Worm (Caenorhabditis elegans) whole organism, young adult: ENCODE data around the gene eef-1B.2.

Source experiments
- B0336.3 ChIP-seq: fragments of 200-800 bp; sonication (Bioruptor generic); IDR thresholded peaks from 2 replicates; pipeline ENCODE4 v1.3.6; 2022; ENCODE audit warnings: missing genetic modification characterization, missing compliant biosample characterization
- C17E4.6 ChIP-seq: fragments of 200-800 bp; sonication (Bioruptor generic); IDR thresholded peaks from 2 replicates; pipeline ENCODE4 v1.3.6; 2022; ENCODE audit warnings: missing genetic modification reagents, missing genetic modification characterization, missing compliant biosample characterization
- D2030.7 ChIP-seq: fragments of 200-800 bp; sonication (Bioruptor generic); IDR thresholded peaks from 2 replicates; pipeline ENCODE4 v1.3.6; 2022; ENCODE audit warnings: missing genetic modification reagents, missing genetic modification characterization, missing compliant biosample characterization
- F10E7.11 ChIP-seq: sonication (generic microtip); optimal IDR thresholded peaks from 2 replicates; lab custom pipeline; 2017; ENCODE audit warnings: mild to moderate bottlenecking, missing genetic modification characterization, moderate library complexity, missing compliant biosample characterization
- F23B12.7 ChIP-seq: sonication (generic microtip); optimal IDR thresholded peaks from 2 replicates; lab custom pipeline; 2017; ENCODE audit warnings: missing genetic modification characterization, mild to moderate bottlenecking, missing compliant biosample characterization, antibody characterized with exemption, moderate library complexity; ENCODE audit not compliant: insufficient read depth
- F33H1.4 ChIP-seq: fragments of 200-800 bp; sonication (Bioruptor generic); IDR thresholded peaks from 2 replicates; pipeline ENCODE4 v1.3.6; 2022; ENCODE audit warnings: missing genetic modification reagents, missing genetic modification characterization, missing compliant biosample characterization
- F57C9.4 ChIP-seq: sonication (generic microtip); optimal IDR thresholded peaks from 2 replicates; lab custom pipeline; 2017; ENCODE audit warnings: mild to moderate bottlenecking, missing genetic modification characterization, missing compliant biosample characterization
- T26A5.8 ChIP-seq: sonication (generic microtip); optimal IDR thresholded peaks from 2 replicates; lab custom pipeline; 2016; ENCODE audit warnings: missing genetic modification characterization, missing compliant biosample characterization
- attf-3 ChIP-seq: fragments of 200-800 bp; sonication (Bioruptor generic); conservative IDR thresholded peaks from 2 replicates; pipeline ENCODE4 v1.3.6; 2022; ENCODE audit warnings: missing genetic modification reagents, missing genetic modification characterization, missing compliant biosample characterization
- attf-5 ChIP-seq: fragments of 200-800 bp; sonication (Bioruptor generic); optimal IDR thresholded peaks from 2 replicates; lab custom pipeline; 2018; ENCODE audit warnings: mild to moderate bottlenecking, missing genetic modification characterization, missing compliant biosample characterization
- attf-6 ChIP-seq: fragments of 200-800 bp; sonication (Bioruptor generic); IDR thresholded peaks from 2 replicates; pipeline ENCODE4 v1.3.6; 2022; ENCODE audit warnings: missing genetic modification reagents, missing genetic modification characterization, missing compliant biosample characterization
- cebp-1 ChIP-seq, 2 experiments: fragments of 200-800 bp in 1 of 2; sonication (Bioruptor generic) in 1 of 2; sonication (generic microtip) in 1 of 2; IDR thresholded peaks in 1 of 2; optimal IDR thresholded peaks in 1 of 2; 2 replicates each; pipeline versions ENCODE4 v1.3.6 to Lab custom; 2017 to 2022; ENCODE audit warnings: missing compliant biosample characterization in 2 of 2, missing genetic modification characterization in 2 of 2, mild to moderate bottlenecking in 1 of 2, missing genetic modification reagents in 1 of 2, moderate library complexity in 1 of 2
- ceh-27 ChIP-seq: fragments of 200-800 bp; sonication (Bioruptor generic); optimal IDR thresholded peaks from 2 replicates; lab custom pipeline; 2018; ENCODE audit warnings: mild to moderate bottlenecking, missing genetic modification characterization, moderate library complexity, missing compliant biosample characterization
- ceh-91 ChIP-seq: fragments of 200-800 bp; sonication (Bioruptor generic); IDR thresholded peaks from 2 replicates; pipeline ENCODE4 v1.3.6; 2022; ENCODE audit warnings: missing genetic modification reagents, missing genetic modification characterization, missing compliant biosample characterization
- dpl-1 ChIP-seq: fragments of 150-350 bp; optimal IDR thresholded peaks from 2 replicates; lab custom pipeline; 2014; ENCODE audit warnings: missing biosample characterization, missing genetic modification reagents, missing genetic modification characterization
- efl-1 ChIP-seq: fragments of 150-350 bp; optimal IDR thresholded peaks from 2 replicates; lab custom pipeline; 2014; ENCODE audit warnings: missing biosample characterization, missing genetic modification reagents, missing genetic modification characterization
- gei-17 ChIP-seq: fragments of 200-800 bp; sonication (Bioruptor generic); optimal IDR thresholded peaks from 2 replicates; lab custom pipeline; 2018; ENCODE audit warnings: mild to moderate bottlenecking, missing genetic modification characterization, missing compliant biosample characterization
- hmg-1.2 ChIP-seq: fragments of 200-800 bp; sonication (Bioruptor generic); IDR thresholded peaks from 2 replicates; pipeline ENCODE4 v1.3.6; 2022; ENCODE audit warnings: missing genetic modification reagents, missing genetic modification characterization, missing compliant biosample characterization
- hsf-1 ChIP-seq: fragments of 200-800 bp; sonication (Bioruptor generic); IDR thresholded peaks from 2 replicates; pipeline ENCODE4 v1.3.6; 2022; ENCODE audit warnings: missing genetic modification reagents, missing genetic modification characterization, missing compliant biosample characterization
- let-607 ChIP-seq, 2 experiments: fragments of 200-800 bp in 1 of 2; sonication (Bioruptor generic) in 1 of 2; sonication (generic microtip) in 1 of 2; optimal IDR thresholded peaks; 2 replicates each; lab custom pipeline; 2016 to 2018; ENCODE audit warnings: mild to moderate bottlenecking in 2 of 2, missing compliant biosample characterization in 2 of 2, missing genetic modification characterization in 2 of 2, moderate library complexity in 2 of 2, missing genotype in 1 of 2
- lin-35 ChIP-seq, 3 experiments: fragments of 150-350 bp in 2 of 3; sonication (generic microtip) in 1 of 3; optimal IDR thresholded peaks; 2 replicates each; lab custom pipeline; 2014 to 2018; ENCODE audit warnings: missing biosample characterization in 3 of 3, missing genetic modification characterization in 3 of 3, missing genetic modification reagents in 3 of 3
- lin-40 ChIP-seq: sonication (generic microtip); optimal IDR thresholded peaks from 2 replicates; lab custom pipeline; 2016; ENCODE audit warnings: missing genetic modification characterization, mild to moderate bottlenecking, missing compliant biosample characterization, missing genotype, missing genetic modification reagents
- lin-54 ChIP-seq: fragments of 200-800 bp; sonication (Bioruptor generic); optimal IDR thresholded peaks from 2 replicates; lab custom pipeline; 2018; ENCODE audit warnings: mild to moderate bottlenecking, missing genetic modification characterization, missing compliant biosample characterization
- lir-1 ChIP-seq: fragments of 200-800 bp; sonication (Bioruptor generic); conservative IDR thresholded peaks from 2 replicates; pipeline ENCODE4 v1.3.6; 2022; ENCODE audit warnings: missing genetic modification reagents, missing genetic modification characterization, missing compliant biosample characterization
- lsl-1 ChIP-seq: fragments of 200-800 bp; sonication (Bioruptor generic); optimal IDR thresholded peaks from 2 replicates; lab custom pipeline; 2018; ENCODE audit warnings: mild to moderate bottlenecking, missing genetic modification characterization, moderate library complexity, missing compliant biosample characterization
- lsy-27 ChIP-seq: sonication (generic microtip); optimal IDR thresholded peaks from 2 replicates; lab custom pipeline; 2017; ENCODE audit warnings: missing genetic modification characterization, mild to moderate bottlenecking, missing compliant biosample characterization, antibody characterized with exemption, missing genotype, borderline replicate concordance; ENCODE audit not compliant: insufficient read depth
- madf-6 ChIP-seq: fragments of 200-800 bp; sonication (Bioruptor generic); IDR thresholded peaks from 2 replicates; pipeline ENCODE4 v1.3.6; 2022; ENCODE audit warnings: missing genetic modification reagents, missing genetic modification characterization, missing compliant biosample characterization
- mcd-1 ChIP-seq: fragments of 200-800 bp; sonication (Bioruptor generic); IDR thresholded peaks from 2 replicates; pipeline ENCODE4 v1.3.6; 2022; ENCODE audit warnings: missing genetic modification reagents, missing genetic modification characterization, missing compliant biosample characterization
- mel-28 ChIP-seq: sonication (generic microtip); optimal IDR thresholded peaks from 2 replicates; lab custom pipeline; 2016; ENCODE audit warnings: borderline replicate concordance, mild to moderate bottlenecking, missing genetic modification characterization, missing compliant biosample characterization
- mes-4 ChIP-seq: sonication (generic microtip); optimal IDR thresholded peaks from 2 replicates; lab custom pipeline; 2016; ENCODE audit warnings: missing genotype, missing genetic modification characterization, missing compliant biosample characterization
- nfyb-1 ChIP-seq: fragments of 200-800 bp; sonication (Bioruptor generic); IDR thresholded peaks from 2 replicates; pipeline ENCODE4 v1.3.6; 2022; ENCODE audit warnings: missing genetic modification reagents, missing genetic modification characterization, missing compliant biosample characterization
- nhr-80 ChIP-seq: sonication (generic microtip); optimal IDR thresholded peaks from 2 replicates; lab custom pipeline; 2016; ENCODE audit warnings: missing genetic modification characterization, missing compliant biosample characterization
- pbrm-1 ChIP-seq: fragments of 200-800 bp; sonication (Bioruptor generic); IDR thresholded peaks from 2 replicates; pipeline ENCODE4 v1.3.6; 2022; ENCODE audit warnings: missing genetic modification reagents, missing genetic modification characterization, missing compliant biosample characterization
- rec-8 ChIP-seq, 2 experiments: sonication (generic microtip); optimal IDR thresholded peaks; 2 replicates each; lab custom pipeline; 2016; ENCODE audit warnings: mild to moderate bottlenecking in 2 of 2, missing genetic modification characterization in 2 of 2, missing genetic modification reagents in 2 of 2, missing genotype in 2 of 2, missing biosample characterization in 1 of 2, missing compliant biosample characterization in 1 of 2, moderate library complexity in 1 of 2
- repo-1 ChIP-seq: sonication (generic microtip); optimal IDR thresholded peaks from 2 replicates; lab custom pipeline; 2017; ENCODE audit warnings: mild to moderate bottlenecking, missing genetic modification characterization, missing compliant biosample characterization
- snpc-1.1 ChIP-seq: sonication (generic microtip); optimal IDR thresholded peaks from 2 replicates; lab custom pipeline; 2017; ENCODE audit warnings: missing genetic modification characterization, mild to moderate bottlenecking, missing compliant biosample characterization, antibody characterized with exemption, moderate library complexity, missing genotype, missing genetic modification reagents; ENCODE audit not compliant: insufficient read depth
- snpc-1.3 ChIP-seq: sonication (generic microtip); optimal IDR thresholded peaks from 2 replicates; lab custom pipeline; 2017; ENCODE audit warnings: missing genetic modification characterization, mild to moderate bottlenecking, missing compliant biosample characterization, antibody characterized with exemption, moderate library complexity, missing genotype, missing genetic modification reagents; ENCODE audit not compliant: insufficient read depth
- snpc-4 ChIP-seq, 5 experiments: fragments of 150-350 bp in 1 of 5; sonication (generic microtip) in 4 of 5; optimal IDR thresholded peaks; 2 replicates each; lab custom pipeline; 2014 to 2018; ENCODE audit warnings: missing genetic modification characterization in 5 of 5, missing biosample characterization in 3 of 5, antibody characterized with exemption in 2 of 5, mild to moderate bottlenecking in 2 of 5, missing compliant biosample characterization in 2 of 5, missing genotype in 2 of 5, moderate library complexity in 2 of 5, missing genetic modification reagents in 1 of 5
- sptf-2 ChIP-seq: fragments of 200-800 bp; sonication (Bioruptor generic); optimal IDR thresholded peaks from 2 replicates; lab custom pipeline; 2018; ENCODE audit warnings: mild to moderate bottlenecking, missing genetic modification characterization, missing compliant biosample characterization
- tbp1 ChIP-seq: fragments of 200-800 bp; sonication (Bioruptor generic); optimal IDR thresholded peaks from 2 replicates; lab custom pipeline; 2018; ENCODE audit warnings: mild to moderate bottlenecking, missing genetic modification characterization, missing compliant biosample characterization
- ztf-18 ChIP-seq: sonication (generic microtip); optimal IDR thresholded peaks from 2 replicates; lab custom pipeline; 2016; ENCODE audit warnings: missing genotype, mild to moderate bottlenecking, missing genetic modification characterization, missing compliant biosample characterization
- ztf-25 ChIP-seq: fragments of 200-800 bp; sonication (Bioruptor generic); IDR thresholded peaks from 2 replicates; pipeline ENCODE4 v1.3.6; 2022; ENCODE audit warnings: missing genetic modification reagents, missing genetic modification characterization, missing compliant biosample characterization

eef-1B.2 gene

ce11 chrIV:15036974-15037373 is at the start of gene eef-1B.2:
TSS of gene eef-1B.2 (plus strand) at chrIV:15037331.
- TF ChIP-seq F33H1.4 (GFP tag; lab: Robert Waterston, UW) (peak; percentile 82), mel-28 (tag; lab: Kevin White, UChicago) (no peak), C17E4.6 (GFP tag; lab: Robert Waterston, UW) (no peak), F23B12.7 (tag; lab: Kevin White, UChicago) (peak; percentile 62), B0336.3 (GFP tag; lab: Robert Waterston, UW) (0 out of 2 replicates have a peak, but pooled peaks have one; percentile 35), let-607 (tag; optimal IDR thresholded peaks at IDR 0.05; lab: Kevin White, UChicago) (peak; percentile 9 to 77), mes-4 (no peak), T26A5.8 (tag; lab: Kevin White, UChicago) (no peak), pbrm-1 (GFP tag; lab: Robert Waterston, UW) (0 out of 2 replicates have a peak, but pooled peaks have one; percentile 24), hmg-1.2 (0 out of 2 replicates have a peak, but pooled peaks have one; percentile 16), gei-17 (GFP tag; lab: Kevin White, UChicago) (no peak), lir-1 (no peak), sptf-2 (GFP tag; lab: Kevin White, UChicago) (no peak), hsf-1 (no peak), ceh-91 (no peak), D2030.7 (GFP tag; lab: Robert Waterston, UW) (0 out of 2 replicates have a peak, but pooled peaks have one; percentile 36), madf-6 (GFP tag; lab: Robert Waterston, UW) (peak; percentile 56; the same call in 1 of the 2 replicates), dpl-1 (GFP tag; lab: Kevin White, UChicago) (peak; percentile 74), nhr-80 (peak; percentile 9), tbp1 (GFP tag; lab: Kevin White, UChicago) (peak; percentile 37), efl-1 (GFP tag; lab: Kevin White, UChicago) (peak; percentile 80), snpc-1.3 (tag; lab: Kevin White, UChicago) (no peak), lin-35 (GFP tag; optimal IDR thresholded peaks at IDR 0.05; lab: Kevin White, UChicago) (peak in 1 of 3 experiments; percentile 86), ztf-18 (tag; lab: Kevin White, UChicago) (peak; percentile 86), attf-6 (GFP tag; lab: Robert Waterston, UW) (peak; percentile 64; the same call in 1 of the 2 replicates), nfyb-1 (GFP tag; lab: Robert Waterston, UW) (no peak), ztf-25 (no peak), attf-3 (GFP tag; lab: Robert Waterston, UW) (0 out of 2 replicates have a peak, but pooled peaks have one; percentile 18), repo-1 (no peak), F57C9.4 (tag; lab: Kevin White, UChicago) (no peak), lin-54 (GFP tag; lab: Kevin White, UChicago) (peak; percentile 91), mcd-1 (peak; percentile 43; the same call in 1 of the 2 replicates), ceh-27 (peak; percentile 5), rec-8 (tag; optimal IDR thresholded peaks at IDR 0.05; lab: Kevin White, UChicago) (no peak), cebp-1 (GFP tag; IDR thresholded peaks at IDR 0.05; lab: Robert Waterston, UW) (no peak), cebp-1 (tag; optimal IDR thresholded peaks at IDR 0.05; lab: Kevin White, UChicago) (peak; percentile 50), F10E7.11 (tag; lab: Kevin White, UChicago) (no peak), lsy-27 (tag; lab: Kevin White, UChicago) (no peak), snpc-1.1 (peak; percentile 12), snpc-4 (GFP tag; optimal IDR thresholded peaks at IDR 0.05; lab: Kevin White, UChicago) (peak; percentile 68), snpc-4 (tag; optimal IDR thresholded peaks at IDR 0.05; lab: Kevin White, UChicago) (peak in 3 of 4 experiments; percentile 80 to 88 (median 87)), lsl-1 (peak; percentile 9), attf-5 (GFP tag; lab: Kevin White, UChicago) (peak; percentile 51), lin-40 (tag; lab: Kevin White, UChicago) (peak; percentile 12)
- TF ChIP-seq, all 124 proteins: peak for 25
